Worm (Caenorhabditis elegans) whole organism, L2 larva: ENCODE data around the gene vha-1.
A peak's percentile ranks its signal among the peaks of the same experiment; 100 is the strongest.

Experiments
- C34F6.9 ChIP-seq: fragments of 150-350 bp; optimal IDR thresholded peaks from 2 replicates; lab custom pipeline; 2014; ENCODE audit warnings: missing biosample characterization, missing genetic modification characterization
- F13H6.1 ChIP-seq: sonication (generic microtip); optimal IDR thresholded peaks from 2 replicates; lab custom pipeline; 2016; ENCODE audit warnings: missing genetic modification characterization, missing compliant biosample characterization
- R02D3.7 ChIP-seq: fragments of 150-350 bp; optimal IDR thresholded peaks from 2 replicates; lab custom pipeline; 2014; ENCODE audit warnings: missing biosample characterization, missing genetic modification characterization
- Y55F3AM.14 ChIP-seq: fragments of 200-800 bp; sonication (Bioruptor generic); optimal IDR thresholded peaks from 2 replicates; lab custom pipeline; 2018; ENCODE audit warnings: mild to moderate bottlenecking, missing genetic modification characterization, missing compliant biosample characterization
- ZK546.5 ChIP-seq: sonication (generic microtip); optimal IDR thresholded peaks from 2 replicates; lab custom pipeline; 2017; ENCODE audit warnings: missing biosample characterization, missing genetic modification characterization
- alr-1 ChIP-seq: fragments of 150-350 bp; optimal IDR thresholded peaks from 2 replicates; lab custom pipeline; 2014; ENCODE audit warnings: missing biosample characterization, missing genetic modification characterization
- ama-1 ChIP-seq: fragments of 150-350 bp; optimal IDR thresholded peaks from 2 replicates; lab custom pipeline; 2018; ENCODE audit warnings: inconsistent platforms
- ceh-16 ChIP-seq: fragments of 150-350 bp; optimal IDR thresholded peaks from 2 replicates; lab custom pipeline; 2014; ENCODE audit warnings: missing biosample characterization, missing genetic modification characterization
- ceh-82 ChIP-seq: fragments of 150-350 bp; optimal IDR thresholded peaks from 2 replicates; lab custom pipeline; 2014; ENCODE audit warnings: missing biosample characterization, missing genetic modification characterization
- crh-2 ChIP-seq: sonication (generic microtip); optimal IDR thresholded peaks from 2 replicates; lab custom pipeline; 2017; ENCODE audit warnings: missing biosample characterization, missing genetic modification characterization
- dmd-4 ChIP-seq: sonication (generic microtip); optimal IDR thresholded peaks from 2 replicates; lab custom pipeline; 2017; ENCODE audit warnings: missing biosample characterization, missing genetic modification characterization
- elt-3 ChIP-seq: sonication (generic microtip); optimal IDR thresholded peaks from 2 replicates; lab custom pipeline; 2017; ENCODE audit warnings: missing biosample characterization, missing genetic modification characterization
- fos-1 ChIP-seq: fragments of 150-350 bp; optimal IDR thresholded peaks from 2 replicates; lab custom pipeline; 2014; ENCODE audit warnings: missing biosample characterization, missing genetic modification characterization
- gmeb-1 ChIP-seq: fragments of 150-350 bp; optimal IDR thresholded peaks from 2 replicates; lab custom pipeline; 2014; ENCODE audit warnings: missing biosample characterization, missing genetic modification characterization
- lin-11 ChIP-seq: fragments of 150-350 bp; sonication (generic microtip); optimal IDR thresholded peaks from 2 replicates; lab custom pipeline; 2014; ENCODE audit warnings: missing biosample characterization, missing genetic modification characterization, inconsistent platforms, mixed read lengths
- lin-13 ChIP-seq: fragments of 150-350 bp; optimal IDR thresholded peaks from 2 replicates; lab custom pipeline; 2014; ENCODE audit warnings: missing biosample characterization, missing genetic modification reagents, missing genetic modification characterization
- lin-39 ChIP-seq: fragments of 150-350 bp; optimal IDR thresholded peaks from 2 replicates; lab custom pipeline; 2014; ENCODE audit warnings: missing biosample characterization, missing genetic modification reagents, missing genetic modification characterization
- lsy-2 ChIP-seq, 2 experiments: fragments of 150-350 bp in 1 of 2; sonication (generic microtip) in 1 of 2; optimal IDR thresholded peaks; 2 replicates each; lab custom pipeline; 2014 to 2017; ENCODE audit warnings: missing biosample characterization in 2 of 2, missing genetic modification characterization in 2 of 2
- mab-5 ChIP-seq: fragments of 150-350 bp; optimal IDR thresholded peaks from 2 replicates; lab custom pipeline; 2014; ENCODE audit warnings: missing biosample characterization, missing genetic modification characterization
- nhr-11 ChIP-seq: fragments of 150-350 bp; optimal IDR thresholded peaks from 2 replicates; lab custom pipeline; 2014; ENCODE audit warnings: missing biosample characterization, missing genetic modification characterization
- nhr-12 ChIP-seq: fragments of 150-350 bp; optimal IDR thresholded peaks from 2 replicates; lab custom pipeline; 2014; ENCODE audit warnings: missing biosample characterization, missing genetic modification characterization
- nhr-129 ChIP-seq: fragments of 150-350 bp; optimal IDR thresholded peaks from 2 replicates; lab custom pipeline; 2014; ENCODE audit warnings: missing biosample characterization, missing genetic modification characterization
- nhr-21 ChIP-seq: fragments of 150-350 bp; optimal IDR thresholded peaks from 2 replicates; lab custom pipeline; 2014; ENCODE audit warnings: missing biosample characterization, missing genetic modification characterization
- nhr-237 ChIP-seq: fragments of 150-350 bp; optimal IDR thresholded peaks from 2 replicates; lab custom pipeline; 2014; ENCODE audit warnings: missing biosample characterization, missing genetic modification characterization
- nhr-25 ChIP-seq: fragments of 150-350 bp; sonication (generic microtip); optimal IDR thresholded peaks from 3 replicates; lab custom pipeline; 2014; ENCODE audit warnings: missing biosample characterization, missing genetic modification characterization
- nhr-6 ChIP-seq: fragments of 150-350 bp; optimal IDR thresholded peaks from 2 replicates; lab custom pipeline; 2014; ENCODE audit warnings: missing biosample characterization, missing genetic modification characterization
- nhr-77 ChIP-seq: fragments of 150-350 bp; optimal IDR thresholded peaks from 2 replicates; lab custom pipeline; 2014; ENCODE audit warnings: missing biosample characterization, missing genetic modification characterization
- peb-1 ChIP-seq: fragments of 150-350 bp; optimal IDR thresholded peaks from 2 replicates; lab custom pipeline; 2014; ENCODE audit warnings: missing biosample characterization, missing genetic modification characterization
- sem-4 ChIP-seq: fragments of 150-350 bp; optimal IDR thresholded peaks from 2 replicates; lab custom pipeline; 2014; ENCODE audit warnings: missing biosample characterization, missing genetic modification reagents, missing genetic modification characterization
- skn-1 ChIP-seq: sonication (generic microtip); optimal IDR thresholded peaks from 2 replicates; lab custom pipeline; 2017; ENCODE audit warnings: missing biosample characterization, missing genetic modification characterization
- sma-9 ChIP-seq, 2 experiments: fragments of 150-350 bp in 1 of 2; sonication (generic microtip) in 1 of 2; optimal IDR thresholded peaks; 2 replicates each; lab custom pipeline; 2014 to 2016; ENCODE audit warnings: missing genetic modification characterization in 2 of 2, mild to moderate bottlenecking in 1 of 2, missing biosample characterization in 1 of 2, missing compliant biosample characterization in 1 of 2, missing genetic modification reagents in 1 of 2, moderate library complexity in 1 of 2
- snpc-4 ChIP-seq: fragments of 150-350 bp; optimal IDR thresholded peaks from 2 replicates; lab custom pipeline; 2014; ENCODE audit warnings: missing biosample characterization, missing genetic modification characterization
- unc-39 ChIP-seq: fragments of 150-350 bp; optimal IDR thresholded peaks from 2 replicates; lab custom pipeline; 2014; ENCODE audit warnings: missing biosample characterization, missing genetic modification characterization
- unc-55 ChIP-seq: fragments of 150-350 bp; sonication (generic microtip); optimal IDR thresholded peaks from 3 replicates; lab custom pipeline; 2014; ENCODE audit warnings: missing biosample characterization, missing genetic modification reagents, missing genetic modification characterization
- unc-62 ChIP-seq: fragments of 150-350 bp; optimal IDR thresholded peaks from 2 replicates; lab custom pipeline; 2014; ENCODE audit warnings: missing biosample characterization, missing genetic modification reagents, missing genetic modification characterization
- zag-1 ChIP-seq: fragments of 150-350 bp; optimal IDR thresholded peaks from 2 replicates; lab custom pipeline; 2014; ENCODE audit warnings: missing biosample characterization, missing genetic modification characterization
- ztf-11 ChIP-seq: sonication (generic microtip); optimal IDR thresholded peaks from 2 replicates; lab custom pipeline; 2017; ENCODE audit warnings: missing biosample characterization, missing genetic modification characterization
- ztf-4 ChIP-seq: fragments of 150-350 bp; optimal IDR thresholded peaks from 2 replicates; lab custom pipeline; 2014; ENCODE audit warnings: missing biosample characterization, missing genetic modification characterization

vha-1 gene

DNA sequence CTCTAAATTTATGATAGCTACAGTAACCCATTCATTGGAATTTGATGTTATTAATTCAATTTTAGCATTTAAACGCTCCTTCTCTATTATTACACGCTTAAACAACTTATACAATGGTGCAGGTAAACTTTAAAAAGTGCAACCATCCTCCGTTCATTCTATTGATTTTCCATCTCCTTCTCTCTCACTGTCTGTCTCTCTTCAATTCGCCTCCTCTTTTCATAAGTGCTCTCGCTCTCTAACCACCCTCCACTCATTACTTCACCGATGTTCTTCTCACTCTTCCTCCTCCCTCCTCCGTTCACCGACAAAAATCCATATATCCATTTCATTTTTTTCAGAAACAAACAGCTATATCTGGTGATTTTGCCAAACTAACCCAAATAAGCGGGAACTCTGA is 14.9 kb upstream of the vha-1 start, which contains the start of gene cbp-1:
Gene cbp-1, plus strand, starts transcription at position 335 of the 400 bp plus-strand sequence.
- TF ChIP-seq crh-2 (tag; lab: Kevin White, UChicago) (peak; percentile 67), sma-9 (GFP tag; optimal IDR thresholded peaks at IDR 0.05; lab: Kevin White, UChicago) (peak; percentile 67), sma-9 (tag; optimal IDR thresholded peaks at IDR 0.05; lab: Kevin White, UChicago) (no peak), fos-1 (tag; lab: Kevin White, UChicago) (peak; percentile 15), ztf-11 (tag; lab: Kevin White, UChicago) (no peak), F13H6.1 (tag; lab: Kevin White, UChicago) (peak; percentile 22), nhr-129 (peak; percentile 53), nhr-12 (no peak), lin-13 (GFP tag; lab: Kevin White, UChicago) (no peak), snpc-4 (tag; lab: Kevin White, UChicago) (peak; percentile 17), ama-1 (no peak), ZK546.5 (tag; lab: Kevin White, UChicago) (no peak), nhr-25 (tag; lab: Kevin White, UChicago) (peak; percentile 29), unc-55 (GFP tag; lab: Kevin White, UChicago) (peak; percentile 52), nhr-11 (tag; lab: Kevin White, UChicago) (no peak), nhr-6 (tag; lab: Kevin White, UChicago) (peak; percentile 14), lsy-2 (tag; optimal IDR thresholded peaks at IDR 0.05; lab: Kevin White, UChicago) (peak; percentile 49 to 78), lin-11 (no peak), ceh-16 (tag; lab: Kevin White, UChicago) (no peak), peb-1 (no peak), C34F6.9 (tag; lab: Kevin White, UChicago) (peak; percentile 68)

DNA sequence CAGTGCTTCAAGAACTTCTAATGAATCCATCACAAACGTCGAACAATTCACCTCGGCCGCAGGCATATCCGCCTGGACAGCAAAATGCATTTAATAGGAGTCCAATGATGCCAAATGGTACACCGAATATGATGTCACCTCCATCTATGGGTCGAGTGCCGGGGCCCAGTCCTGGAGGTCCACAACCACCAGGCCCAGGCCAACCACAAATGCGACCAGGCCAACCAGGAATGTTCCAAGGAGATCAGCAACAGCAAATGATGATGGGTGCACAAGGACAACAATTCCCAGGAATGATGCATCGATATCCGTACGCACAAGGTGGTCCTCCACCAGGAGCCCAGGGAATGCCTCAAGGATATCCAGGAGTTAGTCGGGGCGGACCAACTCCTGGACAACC is 14.0 kb upstream of the vha-1 start:
- TF ChIP-seq R02D3.7 (tag; lab: Kevin White, UChicago) (no peak), nhr-77 (tag; lab: Kevin White, UChicago) (no peak), gmeb-1 (no peak), nhr-21 (tag; lab: Kevin White, UChicago) (no peak), unc-55 (GFP tag; lab: Kevin White, UChicago) (no peak), ama-1 (no peak)

DNA sequence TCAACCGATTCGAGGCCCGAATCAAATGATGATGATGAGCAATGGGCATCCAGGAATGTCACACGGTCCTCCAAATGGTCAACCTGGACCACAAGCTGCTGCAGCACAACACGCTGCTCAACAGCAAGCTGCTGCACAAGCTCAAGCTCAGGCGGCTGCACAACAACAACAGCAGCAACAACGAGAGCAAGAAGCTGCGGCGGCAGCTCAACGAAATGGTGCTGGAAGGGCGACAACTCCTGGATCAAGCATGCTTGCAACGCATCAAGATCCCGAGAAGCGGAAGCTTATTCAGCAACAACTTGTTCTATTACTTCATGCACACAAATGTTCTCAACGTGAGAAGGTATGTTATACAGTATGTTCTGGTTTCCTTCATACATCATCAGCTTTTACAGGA is 13.0 kb upstream of the vha-1 start:
- TF ChIP-seq nhr-11 (tag; lab: Kevin White, UChicago) = no peak
- no peak for TF ChIP-seq unc-62
- no peak for TF ChIP-seq fos-1 (tag; lab: Kevin White, UChicago)
- TF ChIP-seq ama-1 = no peak
- TF ChIP-seq peb-1 = no peak
- no peak for TF ChIP-seq lin-39 (tag; lab: Kevin White, UChicago)
- no peak for TF ChIP-seq zag-1 (tag; lab: Kevin White, UChicago)
- no peak for TF ChIP-seq ztf-11 (tag; lab: Kevin White, UChicago)
- TF ChIP-seq elt-3 (tag; lab: Kevin White, UChicago) = no peak
- no peak for TF ChIP-seq sem-4 (tag; lab: Kevin White, UChicago)
- TF ChIP-seq unc-39 (tag; lab: Kevin White, UChicago) = no peak
- no peak for TF ChIP-seq gmeb-1
- no peak for TF ChIP-seq ceh-16 (tag; lab: Kevin White, UChicago)
- TF ChIP-seq Y55F3AM.14 (GFP tag; lab: Kevin White, UChicago) = no peak
- no peak for TF ChIP-seq snpc-4 (tag; lab: Kevin White, UChicago)
- no peak for TF ChIP-seq ceh-82 (tag; lab: Kevin White, UChicago)
- TF ChIP-seq alr-1 (tag; lab: Kevin White, UChicago) = no peak
- TF ChIP-seq, all 48 proteins: peak for 0

DNA sequence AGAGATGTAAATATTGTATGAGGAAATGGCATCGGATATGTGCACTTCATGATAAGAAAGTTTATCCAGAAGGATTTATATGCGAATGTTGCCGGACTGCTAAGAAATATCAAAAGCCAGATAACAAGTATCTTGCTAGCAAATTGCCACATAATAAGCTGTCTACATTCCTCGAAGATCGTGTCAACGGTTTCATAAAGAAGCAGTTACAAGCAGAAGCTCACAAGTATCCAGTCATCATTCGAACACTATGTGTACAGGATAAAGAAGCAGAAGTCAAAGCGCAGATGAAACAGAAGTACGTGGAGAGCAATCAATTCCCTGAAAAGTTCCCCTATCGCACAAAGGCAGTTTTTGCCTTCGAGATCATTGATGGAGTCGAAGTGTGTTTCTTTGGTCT is 10.5 kb upstream of the vha-1 start:
- TF ChIP-seq nhr-6 (tag; lab: Kevin White, UChicago) (no peak), sma-9 (GFP tag; optimal IDR thresholded peaks at IDR 0.05; lab: Kevin White, UChicago) (no peak), sma-9 (tag; optimal IDR thresholded peaks at IDR 0.05; lab: Kevin White, UChicago) (no peak), Y55F3AM.14 (GFP tag; lab: Kevin White, UChicago) (no peak), ztf-11 (tag; lab: Kevin White, UChicago) (no peak), R02D3.7 (tag; lab: Kevin White, UChicago) (no peak), nhr-77 (tag; lab: Kevin White, UChicago) (no peak), nhr-12 (no peak), gmeb-1 (no peak), mab-5 (tag; lab: Kevin White, UChicago) (no peak), nhr-21 (tag; lab: Kevin White, UChicago) (no peak), nhr-237 (tag; lab: Kevin White, UChicago) (no peak), lin-13 (GFP tag; lab: Kevin White, UChicago) (no peak), crh-2 (tag; lab: Kevin White, UChicago) (no peak), lin-11 (no peak), peb-1 (no peak), ama-1 (no peak), ztf-4 (tag; lab: Kevin White, UChicago) (no peak), skn-1 (tag; lab: Kevin White, UChicago) (no peak), dmd-4 (tag; lab: Kevin White, UChicago) (no peak)
- TF ChIP-seq, all 48 proteins: peak for 0
